Worm (Caenorhabditis elegans): ENCODE measurements around the gene ZK1128.7.

DNA sequence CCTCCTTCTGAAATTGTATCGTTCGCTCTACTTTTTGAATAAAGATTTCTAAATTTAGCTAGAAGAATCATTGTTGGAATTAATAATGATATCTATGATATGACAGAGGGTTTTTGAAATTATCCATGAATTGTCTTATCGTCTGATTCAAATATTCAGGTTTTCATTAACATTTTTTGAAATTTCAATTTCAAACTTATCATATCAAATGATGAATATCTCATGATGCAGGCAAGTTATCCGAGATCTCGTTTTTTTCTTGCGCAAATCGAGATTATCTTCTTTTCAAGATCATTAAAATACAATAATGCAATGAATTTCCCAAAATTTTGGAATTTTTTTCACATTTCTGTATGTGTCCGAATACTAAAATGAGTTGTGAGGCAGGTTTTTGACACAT lies 38.8 kb upstream of the ZK1128.7 start, which contains the start of gene spop-1:
- TF ChIP-seq ceh-36 (tag; optimal IDR thresholded peaks at IDR 0.05) (no peak), F13C5.2 (tag; optimal IDR thresholded peaks at IDR 0.05) (no peak), hnd-1 (tag; optimal IDR thresholded peaks at IDR 0.05) (no peak), hmbx-1 (tag; optimal IDR thresholded peaks at IDR 0.05) (no peak)
